Fruit fly (Drosophila melanogaster): ENCODE data around the gene CCDC53.

The CCDC53 gene

dm6 chr2L:7991951-7992350 lies 49.0 kb upstream of the CCDC53 start (continued):
- TF ChIP-seq Smox (GFP tag; optimal IDR thresholded peaks at IDR 0.05) = peak; percentile 69
- TF ChIP-seq dsx (GFP tag; optimal IDR thresholded peaks at IDR 0.05; ENCODE audit: poor library complexity, severe bottlenecking) = peak; percentile 19
- peak; percentile 16 for TF ChIP-seq Sox14 (GFP tag; optimal IDR thresholded peaks at IDR 0.05)
- TF ChIP-seq CG8119 (GFP tag; IDR thresholded peaks at IDR 0.05) = no peak
- TF ChIP-seq Eip93F (GFP tag; optimal IDR thresholded peaks at IDR 0.05) = no peak
- peak; percentile 45 for TF ChIP-seq CG34406 (GFP tag; optimal IDR thresholded peaks at IDR 0.05)
- no peak for TF ChIP-seq Eip75B (GFP tag; optimal IDR thresholded peaks at IDR 0.05)
- TF ChIP-seq lz (GFP tag; optimal IDR thresholded peaks at IDR 0.05) = peak; percentile 78
- TF ChIP-seq Sox15 (GFP tag; optimal IDR thresholded peaks at IDR 0.05) = peak; percentile 5
- peak; percentile 8 for TF ChIP-seq Ets96B (tag; optimal IDR thresholded peaks at IDR 0.05)
- no peak for TF ChIP-seq CG9139 (GFP tag; optimal IDR thresholded peaks at IDR 0.05)
- no peak for TF ChIP-seq Lpt (GFP tag; optimal IDR thresholded peaks at IDR 0.05)

- peak; percentile 35 for TF ChIP-seq fkh (GFP tag; optimal IDR thresholded peaks at IDR 0.05)
- no peak for TF ChIP-seq CG8119 (GFP tag; IDR thresholded peaks at IDR 0.05)
- TF ChIP-seq svp (GFP tag) = peak; percentile 27
Measured at dm6 chr2L:7992654-7993053, 48.3 kb upstream of the CCDC53 start.

dm6 chr2L:7993062-7993685 lies 47.7 kb upstream of the CCDC53 start:
- no peak for TF ChIP-seq CG11294 (GFP tag; IDR thresholded peaks at IDR 0.05)
- TF ChIP-seq eg (GFP tag; IDR thresholded peaks at IDR 0.05) = peak; percentile 50; the same call in 1 of the 3 replicates
- no peak for TF ChIP-seq CG31627 (GFP tag; optimal IDR thresholded peaks at IDR 0.05)
- peak; percentile 23 for TF ChIP-seq CG6276 (GFP tag; optimal IDR thresholded peaks at IDR 0.05)
- peak; percentile 25; the same call in 1 of the 3 replicates for TF ChIP-seq CG8119 (GFP tag; IDR thresholded peaks at IDR 0.05)
- no peak for TF ChIP-seq Smox (GFP tag; optimal IDR thresholded peaks at IDR 0.05)
- TF ChIP-seq svp (GFP tag) = peak; percentile 20
- 0 out of 3 replicates have a peak, but pooled peaks have one; percentile 5 for TF ChIP-seq CG6163 (GFP tag; IDR thresholded peaks at IDR 0.05)
- peak; percentile 31; the same call in 1 of the 2 replicates for TF ChIP-seq CG15336 (GFP tag; IDR thresholded peaks at IDR 0.05)

dm6 chr2L:7993984-7994854 lies 46.7 kb upstream of the CCDC53 start, which contains the start of gene pes:
pes (minus strand) TSS chr2L:7994184.
- peak; percentile 51 for TF ChIP-seq CG10631 (GFP tag; optimal IDR thresholded peaks at IDR 0.05)
- peak; percentile 99 for TF ChIP-seq Eip78C (GFP tag)
- TF ChIP-seq CG32006 (GFP tag; optimal IDR thresholded peaks at IDR 0.05) = peak; percentile 89
- TF ChIP-seq OdsH (GFP tag; optimal IDR thresholded peaks at IDR 0.05) = peak; percentile 10
- TF ChIP-seq Hr4 (GFP tag; optimal IDR thresholded peaks at IDR 0.05) = peak; percentile 93
- TF ChIP-seq CG8632 (GFP tag; optimal IDR thresholded peaks at IDR 0.05) = peak; percentile 87
- peak; percentile 2 for TF ChIP-seq CG1621 (tag; optimal IDR thresholded peaks at IDR 0.05)
- peak; percentile 78 for TF ChIP-seq CG34406 (GFP tag; optimal IDR thresholded peaks at IDR 0.05)
- TF ChIP-seq fd59A (GFP tag; optimal IDR thresholded peaks at IDR 0.05) = peak; percentile 9
- peak; percentile 91 for TF ChIP-seq net (GFP tag; optimal IDR thresholded peaks at IDR 0.05)
- TF ChIP-seq fkh (GFP tag; optimal IDR thresholded peaks at IDR 0.05) = peak; percentile 96
- peak; percentile 88 for TF ChIP-seq CG8319 (GFP tag; optimal IDR thresholded peaks at IDR 0.05)
- TF ChIP-seq vri (GFP tag; optimal IDR thresholded peaks at IDR 0.05) = peak; percentile 53
- TF ChIP-seq Sox102F (GFP tag; optimal IDR thresholded peaks at IDR 0.05) = peak; percentile 82
- TF ChIP-seq salr (GFP tag; optimal IDR thresholded peaks at IDR 0.05) = peak in 1 of 2 experiments; percentile 71
- peak; percentile 92 for TF ChIP-seq cyc (GFP tag; optimal IDR thresholded peaks at IDR 0.05)
- TF ChIP-seq CG11762 (GFP tag; optimal IDR thresholded peaks at IDR 0.05; ENCODE audit: insufficient read depth) = peak; percentile 89
- TF ChIP-seq Hr38 (GFP tag; optimal IDR thresholded peaks at IDR 0.05) = no peak
- TF ChIP-seq dac (GFP tag; optimal IDR thresholded peaks at IDR 0.05) = peak; percentile 34
- peak; percentile 94 for TF ChIP-seq CG6808 (GFP tag; optimal IDR thresholded peaks at IDR 0.05)
- TF ChIP-seq eg (GFP tag; IDR thresholded peaks at IDR 0.05) = peak; percentile 89
- TF ChIP-seq Blimp-1 (GFP tag; optimal IDR thresholded peaks at IDR 0.05) = peak; percentile 84
- peak; percentile 91 for TF ChIP-seq CG6276 (GFP tag; optimal IDR thresholded peaks at IDR 0.05)
- TF ChIP-seq CG6163 (GFP tag; IDR thresholded peaks at IDR 0.05) = peak; percentile 87
- TF ChIP-seq CG9139 (GFP tag; optimal IDR thresholded peaks at IDR 0.05) = peak; percentile 89
- peak; percentile 10 for TF ChIP-seq pdm3 (GFP tag; optimal IDR thresholded peaks at IDR 0.05)
- no peak for TF ChIP-seq Ets21C (GFP tag; optimal IDR thresholded peaks at IDR 0.05)
- TF ChIP-seq CG11294 (GFP tag; IDR thresholded peaks at IDR 0.05) = peak; percentile 88
- TF ChIP-seq CG10669 (GFP tag; optimal IDR thresholded peaks at IDR 0.05) = peak; percentile 90
